Fruit fly (Drosophila melanogaster) whole organism, wandering third instar larva: Measurements from ENCODE around the gene mRpS21.

Experiments used
- CG32264 ChIP-seq: fragments of 200-800 bp; sonication (Bioruptor generic); optimal IDR thresholded peaks from 2 replicates; lab custom pipeline; 2016; ENCODE audit warnings: missing biosample characterization, missing genetic modification characterization
- Dfd ChIP-seq: fragments of >200 bp; optimal IDR thresholded peaks from 2 replicates; lab custom pipeline; 2017; ENCODE audit warnings: missing biosample characterization, missing genetic modification characterization
- N ChIP-seq: fragments of >200 bp; optimal IDR thresholded peaks from 2 replicates; lab custom pipeline; 2018; ENCODE audit warnings: missing biosample characterization, missing external identifiers, missing genetic modification characterization
- br ChIP-seq: fragments of 200-800 bp; sonication (Bioruptor generic); optimal IDR thresholded peaks from 2 replicates; lab custom pipeline; 2016; ENCODE audit warnings: missing biosample characterization, missing genetic modification characterization
- dl ChIP-seq, 2 experiments: fragments of 175-275, 200-275 bp in 1 of 2; fragments of 200-275 bp in 1 of 2; sonication (Bioruptor generic); optimal IDR thresholded peaks; lab custom pipeline; 2018; ENCODE audit warnings: mild to moderate bottlenecking in 2 of 2, missing biosample characterization in 2 of 2, missing genetic modification characterization in 2 of 2, moderate library complexity in 2 of 2; ENCODE audit not compliant: partially characterized antibody in 2 of 2, insufficient read depth in 1 of 2
- lola ChIP-seq: fragments of >200 bp; optimal IDR thresholded peaks from 2 replicates; lab custom pipeline; 2017; ENCODE audit warnings: missing biosample characterization, missing genetic modification characterization
- usp ChIP-seq: fragments of >200 bp; optimal IDR thresholded peaks from 2 replicates; lab custom pipeline; 2017; ENCODE audit warnings: missing biosample characterization, missing genetic modification characterization

- no peak for TF ChIP-seq lola (GFP tag; lab: Kevin White, UChicago)
- TF ChIP-seq br (GFP tag; lab: Kevin White, UChicago) = no peak
- no peak for TF ChIP-seq usp (GFP tag; lab: Kevin White, UChicago)
- TF ChIP-seq dl (GFP tag; optimal IDR thresholded peaks at IDR 0.05; lab: Kevin White, UChicago; ENCODE audit: insufficient read depth in 1 of 2, partially characterized antibody in 2 of 2) = peak; percentile 30 to 85
- TF ChIP-seq CG32264 (GFP tag; lab: Kevin White, UChicago) = no peak
- TF ChIP-seq N = no peak
- no peak for TF ChIP-seq Dfd (GFP tag; lab: Kevin White, UChicago)
Observed at dm6 chr3R:13403032-13403459, 21.4 kb upstream of the mRpS21 start, which contains the start of gene Dpm3.
